Fruit fly (Drosophila melanogaster): ENCODE measurements around the gene SF1.

- TF ChIP-seq CG5204 (GFP tag; optimal IDR thresholded peaks at IDR 0.05) (no peak), pad (GFP tag; optimal IDR thresholded peaks at IDR 0.05) (no peak), cic (GFP tag; optimal IDR thresholded peaks at IDR 0.05) (no peak), Hr96 (GFP tag; optimal IDR thresholded peaks at IDR 0.05) (no peak), cnc (optimal IDR thresholded peaks at IDR 0.05) (no peak), kay (GFP tag; ENCODE audit: borderline replicate concordance) (no peak), CG14711 (tag; optimal IDR thresholded peaks at IDR 0.05) (no peak), CG1620 (GFP tag; optimal IDR thresholded peaks at IDR 0.05) (no peak), bab1 (GFP tag; optimal IDR thresholded peaks at IDR 0.05) (no peak), Crg-1 (GFP tag; optimal IDR thresholded peaks at IDR 0.05) (no peak), CG11617 (GFP tag; optimal IDR thresholded peaks at IDR 0.05) (no peak), tj (GFP tag; optimal IDR thresholded peaks at IDR 0.05) (no peak), CG33017 (tag; optimal IDR thresholded peaks at IDR 0.05) (no peak), CG7101 (tag; optimal IDR thresholded peaks at IDR 0.05) (no peak)
Measured at dm6 chr3R:17561175-17561574, 21.0 kb downstream of the SF1 start.
